Fruit fly (Drosophila melanogaster): ENCODE data around the gene Atx-1.

The Atx-1 gene

dm6 chrX:6800726-6801296 lies 22.2 kb upstream of the Atx-1 start (continued):
- TF ChIP-seq salr (GFP tag; optimal IDR thresholded peaks at IDR 0.05) (no peak), CG6792 (GFP tag; optimal IDR thresholded peaks at IDR 0.05) (no peak), CG34406 (GFP tag; optimal IDR thresholded peaks at IDR 0.05) (no peak), Sox14 (GFP tag; optimal IDR thresholded peaks at IDR 0.05) (no peak), spab (GFP tag; optimal IDR thresholded peaks at IDR 0.05) (no peak), CG8119 (GFP tag; IDR thresholded peaks at IDR 0.05) (no peak), esn (GFP tag; optimal IDR thresholded peaks at IDR 0.05) (peak; percentile 27), Met (GFP tag; optimal IDR thresholded peaks at IDR 0.05) (peak; percentile 43), CG8319 (GFP tag; optimal IDR thresholded peaks at IDR 0.05) (no peak), Sox102F (GFP tag; optimal IDR thresholded peaks at IDR 0.05) (no peak), CG11294 (GFP tag; IDR thresholded peaks at IDR 0.05) (0 out of 2 replicates have a peak, but pooled peaks have one; percentile 10), CG6808 (GFP tag; optimal IDR thresholded peaks at IDR 0.05) (no peak), CG10631 (GFP tag; optimal IDR thresholded peaks at IDR 0.05) (no peak), Hr39 (GFP tag; optimal IDR thresholded peaks at IDR 0.05) (no peak), CG6163 (GFP tag; IDR thresholded peaks at IDR 0.05) (no peak), achi (GFP tag; optimal IDR thresholded peaks at IDR 0.05) (peak; percentile 7), OdsH (GFP tag; optimal IDR thresholded peaks at IDR 0.05) (peak; percentile 33), CG6854 (GFP tag; optimal IDR thresholded peaks at IDR 0.05) (no peak), Hr4 (GFP tag; optimal IDR thresholded peaks at IDR 0.05) (peak; percentile 33), ss (GFP tag; optimal IDR thresholded peaks at IDR 0.05) (no peak), net (GFP tag; optimal IDR thresholded peaks at IDR 0.05) (peak; percentile 11), CG11902 (GFP tag; optimal IDR thresholded peaks at IDR 0.05) (no peak), CG9139 (GFP tag; optimal IDR thresholded peaks at IDR 0.05) (no peak), CG1621 (tag; optimal IDR thresholded peaks at IDR 0.05) (no peak), lz (GFP tag; optimal IDR thresholded peaks at IDR 0.05) (peak; percentile 1), CG15336 (GFP tag; IDR thresholded peaks at IDR 0.05) (peak; percentile 33; the same call in 1 of the 2 replicates), Eip78C (GFP tag) (peak; percentile 76), Gug (GFP tag; IDR thresholded peaks at IDR 0.05) (no peak), Hr38 (GFP tag; optimal IDR thresholded peaks at IDR 0.05) (no peak), CG8632 (GFP tag; optimal IDR thresholded peaks at IDR 0.05) (no peak), CG32006 (GFP tag; optimal IDR thresholded peaks at IDR 0.05) (peak; percentile 64), Ets21C (GFP tag; optimal IDR thresholded peaks at IDR 0.05) (no peak), CG3032 (tag; optimal IDR thresholded peaks at IDR 0.05) (no peak), CG31627 (GFP tag; optimal IDR thresholded peaks at IDR 0.05) (no peak)

dm6 chrX:6802376-6803080 lies 20.5 kb upstream of the Atx-1 start:
- peak; percentile 39 for TF ChIP-seq Eip78C (GFP tag)
- no peak for TF ChIP-seq CG7368 (GFP tag; optimal IDR thresholded peaks at IDR 0.05)
- no peak for TF ChIP-seq CG6792 (GFP tag; optimal IDR thresholded peaks at IDR 0.05)
- no peak for TF ChIP-seq fkh (GFP tag; optimal IDR thresholded peaks at IDR 0.05)
- no peak for TF ChIP-seq Eip75B (GFP tag; optimal IDR thresholded peaks at IDR 0.05)

dm6 chrX:6803312-6803794 lies 19.7 kb upstream of the Atx-1 start, which contains the start of the genes C3G and pod1:
Gene C3G, minus strand, starts transcription at chrX:6803593.
Gene pod1, plus strand, starts transcription at chrX:6803684.
- TF ChIP-seq dsx (GFP tag; optimal IDR thresholded peaks at IDR 0.05; ENCODE audit: poor library complexity, severe bottlenecking) = peak; percentile 9
- TF ChIP-seq achi (GFP tag; optimal IDR thresholded peaks at IDR 0.05) = no peak
- no peak for TF ChIP-seq fd59A (GFP tag; optimal IDR thresholded peaks at IDR 0.05)
- TF ChIP-seq dac (GFP tag; optimal IDR thresholded peaks at IDR 0.05) = no peak
- TF ChIP-seq Smox (GFP tag; optimal IDR thresholded peaks at IDR 0.05) = peak; percentile 31
- TF ChIP-seq Eip93F (GFP tag; optimal IDR thresholded peaks at IDR 0.05) = peak; percentile 15
- no peak for TF ChIP-seq CG6276 (GFP tag; optimal IDR thresholded peaks at IDR 0.05)
- peak; percentile 31 for TF ChIP-seq cyc (GFP tag; optimal IDR thresholded peaks at IDR 0.05)
- no peak for TF ChIP-seq Lpt (GFP tag; optimal IDR thresholded peaks at IDR 0.05)
- TF ChIP-seq Hr39 (GFP tag; optimal IDR thresholded peaks at IDR 0.05) = peak; percentile 27
- TF ChIP-seq ss (GFP tag; optimal IDR thresholded peaks at IDR 0.05) = no peak
- TF ChIP-seq esn (GFP tag; optimal IDR thresholded peaks at IDR 0.05) = peak; percentile 19
- peak; percentile 56 for TF ChIP-seq Sox102F (GFP tag; optimal IDR thresholded peaks at IDR 0.05)
- no peak for TF ChIP-seq Met (GFP tag; optimal IDR thresholded peaks at IDR 0.05)
- no peak for TF ChIP-seq Ets21C (GFP tag; optimal IDR thresholded peaks at IDR 0.05)
- no peak for TF ChIP-seq CG16779 (tag; optimal IDR thresholded peaks at IDR 0.05)
- no peak for TF ChIP-seq CG34406 (GFP tag; optimal IDR thresholded peaks at IDR 0.05)
- no peak for TF ChIP-seq CG32006 (GFP tag; optimal IDR thresholded peaks at IDR 0.05)
- TF ChIP-seq CG11902 (GFP tag; optimal IDR thresholded peaks at IDR 0.05) = no peak
- no peak for TF ChIP-seq CG3032 (tag; optimal IDR thresholded peaks at IDR 0.05)
- TF ChIP-seq topi (GFP tag; optimal IDR thresholded peaks at IDR 0.05) = peak; percentile 3

All from whole organism, prepupa.